Worm (Caenorhabditis elegans) whole organism, L4 larva: ENCODE results near the gene arrd-9.

Experiments
- F37D6.2 ChIP-seq: sonication (generic microtip); optimal IDR thresholded peaks from 2 replicates; lab custom pipeline; 2016; ENCODE audit warnings: mild to moderate bottlenecking, missing genetic modification characterization, missing compliant biosample characterization
- F49E8.2 ChIP-seq: sonication (generic microtip); optimal IDR thresholded peaks from 2 replicates; lab custom pipeline; 2016; ENCODE audit warnings: missing compliant biosample characterization, mild to moderate bottlenecking, missing genetic modification characterization, borderline replicate concordance
- Y48G9A.11 ChIP-seq: fragments of 200-800 bp; sonication (Bioruptor generic); IDR thresholded peaks from 2 replicates; pipeline ENCODE4 v1.3.6; 2022; ENCODE audit warnings: missing genetic modification reagents, missing genetic modification characterization, missing compliant biosample characterization
- aha-1 ChIP-seq: fragments of 150-350 bp; peaks from one replicate; lab custom pipeline; 2014; ENCODE audit warnings: missing biosample characterization, missing genetic modification characterization
- aly-2 ChIP-seq: sonication (generic microtip); optimal IDR thresholded peaks from 2 replicates; lab custom pipeline; 2018; ENCODE audit warnings: missing biosample characterization, missing genetic modification characterization
- ceh-28 ChIP-seq: fragments of 150-350 bp; optimal IDR thresholded peaks from 2 replicates; lab custom pipeline; 2014; ENCODE audit warnings: missing biosample characterization, missing genetic modification reagents, missing genetic modification characterization
- ceh-44 ChIP-seq: fragments of 200-800 bp; sonication (Bioruptor generic); IDR thresholded peaks from 2 replicates; pipeline ENCODE4 v1.3.6; 2022; ENCODE audit warnings: missing genetic modification reagents, missing genetic modification characterization, missing compliant biosample characterization
- ceh-62 ChIP-seq: sonication (generic microtip); optimal IDR thresholded peaks from 2 replicates; lab custom pipeline; 2017; ENCODE audit warnings: missing biosample characterization, missing genetic modification characterization
- cey-2 ChIP-seq: sonication (generic microtip); optimal IDR thresholded peaks from 3 replicates; lab custom pipeline; 2017; ENCODE audit warnings: missing genetic modification characterization, mild to moderate bottlenecking, missing compliant biosample characterization, antibody characterized with exemption, borderline replicate concordance; ENCODE audit not compliant: insufficient read depth
- ctbp-1 ChIP-seq: fragments of 200-800 bp; sonication (Bioruptor generic); IDR thresholded peaks from 2 replicates; pipeline ENCODE4 v1.3.6; 2022; ENCODE audit warnings: missing genetic modification reagents, missing genetic modification characterization, missing compliant biosample characterization
- daf-12 ChIP-seq: fragments of 150-350 bp; optimal IDR thresholded peaks from 2 replicates; lab custom pipeline; 2014; ENCODE audit warnings: missing biosample characterization, missing genetic modification reagents, missing genetic modification characterization
- dmd-8 ChIP-seq: fragments of 200-800 bp; sonication (Bioruptor generic); IDR thresholded peaks from 2 replicates; pipeline ENCODE4 v1.3.6; 2022; ENCODE audit warnings: missing genetic modification characterization, missing compliant biosample characterization
- dmd-9 ChIP-seq: fragments of 200-800 bp; sonication (Bioruptor generic); IDR thresholded peaks from 2 replicates; pipeline ENCODE4 v1.3.6; 2022; ENCODE audit warnings: missing genetic modification reagents, missing genetic modification characterization, missing compliant biosample characterization
- dve-1 ChIP-seq: sonication (generic microtip); optimal IDR thresholded peaks from 2 replicates; lab custom pipeline; 2017; ENCODE audit warnings: antibody characterized with exemption, mild to moderate bottlenecking, missing genetic modification characterization, missing compliant biosample characterization; ENCODE audit not compliant: insufficient read depth
- egl-27 ChIP-seq: sonication (generic microtip); optimal IDR thresholded peaks from 3 replicates; lab custom pipeline; 2017; ENCODE audit warnings: missing biosample characterization, missing genetic modification reagents, missing genetic modification characterization
- hif-1 ChIP-seq, 2 experiments: sonication (generic microtip); optimal IDR thresholded peaks; 2 replicates each; lab custom pipeline; 2016 to 2017; ENCODE audit warnings: missing compliant biosample characterization in 2 of 2, missing genetic modification characterization in 2 of 2, missing genetic modification reagents in 2 of 2, missing genotype in 2 of 2, mild to moderate bottlenecking in 1 of 2
- hlh-11 ChIP-seq: fragments of 200-800 bp; sonication (Bioruptor generic); optimal IDR thresholded peaks from 2 replicates; lab custom pipeline; 2018; ENCODE audit warnings: mild to moderate bottlenecking, missing genetic modification characterization, missing compliant biosample characterization
- lim-7 ChIP-seq: fragments of 200-800 bp; sonication (Bioruptor generic); IDR thresholded peaks from 2 replicates; pipeline ENCODE4 v1.3.6; 2022; ENCODE audit warnings: missing genetic modification characterization, missing compliant biosample characterization
- lin-13 ChIP-seq: fragments of 150-350 bp; optimal IDR thresholded peaks from 2 replicates; lab custom pipeline; 2014; ENCODE audit warnings: missing biosample characterization, missing genetic modification reagents, missing genetic modification characterization
- lin-39 ChIP-seq: fragments of 150-350 bp; optimal IDR thresholded peaks from 2 replicates; lab custom pipeline; 2014; ENCODE audit warnings: missing biosample characterization, missing genetic modification reagents, missing genetic modification characterization
- mdl-1 ChIP-seq, 2 experiments: fragments of 150-350 bp in 1 of 2; sonication (generic microtip) in 1 of 2; optimal IDR thresholded peaks; 2 replicates each; lab custom pipeline; 2014 to 2017; ENCODE audit warnings: missing biosample characterization in 2 of 2, missing genetic modification characterization in 2 of 2
- mes-2 ChIP-seq: sonication (generic microtip); optimal IDR thresholded peaks from 2 replicates; lab custom pipeline; 2016; ENCODE audit warnings: missing genotype, mild to moderate bottlenecking, missing genetic modification characterization, missing compliant biosample characterization; ENCODE audit not compliant: poor library complexity, severe bottlenecking
- mxl-2 ChIP-seq: fragments of 200-800 bp; sonication (Bioruptor generic); conservative IDR thresholded peaks from 2 replicates; pipeline ENCODE4 v1.3.6; 2022; ENCODE audit warnings: missing genetic modification reagents, missing genetic modification characterization, missing compliant biosample characterization
- nhr-10 ChIP-seq: fragments of 150-350 bp; optimal IDR thresholded peaks from 2 replicates; lab custom pipeline; 2014; ENCODE audit warnings: missing biosample characterization, missing genetic modification characterization
- nhr-28 ChIP-seq: fragments of 150-350 bp; optimal IDR thresholded peaks from 2 replicates; lab custom pipeline; 2014; ENCODE audit warnings: missing biosample characterization, missing genetic modification characterization
- nhr-48 ChIP-seq: sonication (generic microtip); optimal IDR thresholded peaks from 2 replicates; lab custom pipeline; 2016; ENCODE audit warnings: mild to moderate bottlenecking, missing genetic modification characterization, missing compliant biosample characterization
- nhr-76 ChIP-seq: fragments of 150-350 bp; optimal IDR thresholded peaks from 2 replicates; lab custom pipeline; 2014; ENCODE audit warnings: missing biosample characterization, missing genetic modification characterization
- pha-4 ChIP-seq, 2 experiments: fragments of 150-350 bp in 1 of 2; fragments of 200-800 bp in 1 of 2; sonication (Bioruptor generic) in 1 of 2; IDR thresholded peaks in 1 of 2; optimal IDR thresholded peaks in 1 of 2; 2 replicates each; pipeline versions ENCODE4 v1.3.6 to Lab custom; 2014 to 2022; ENCODE audit warnings: missing genetic modification characterization in 2 of 2, missing genetic modification reagents in 2 of 2, missing biosample characterization in 1 of 2, missing compliant biosample characterization in 1 of 2
- set-16 ChIP-seq: fragments of 200-800 bp; sonication (Bioruptor generic); IDR thresholded peaks from 2 replicates; pipeline ENCODE4 v1.3.6; 2022; ENCODE audit warnings: missing genetic modification reagents, missing genetic modification characterization, missing compliant biosample characterization
- skn-1 ChIP-seq: fragments of 150-350 bp; optimal IDR thresholded peaks from 2 replicates; lab custom pipeline; 2014; ENCODE audit warnings: missing biosample characterization, missing genetic modification characterization
- spr-1 ChIP-seq: sonication (generic microtip); optimal IDR thresholded peaks from 2 replicates; lab custom pipeline; 2016; ENCODE audit warnings: mild to moderate bottlenecking, missing genetic modification characterization, missing compliant biosample characterization
- spr-3 ChIP-seq: fragments of 200-800 bp; sonication (Bioruptor generic); optimal IDR thresholded peaks from 2 replicates; lab custom pipeline; 2018; ENCODE audit warnings: mild to moderate bottlenecking, missing genetic modification characterization, missing compliant biosample characterization
- tra-1 ChIP-seq: fragments of 200-800 bp; sonication (Bioruptor generic); IDR thresholded peaks from 2 replicates; pipeline ENCODE4 v1.3.6; 2022; ENCODE audit warnings: missing genetic modification reagents, missing genetic modification characterization, missing compliant biosample characterization
- unc-39 ChIP-seq: sonication (generic microtip); optimal IDR thresholded peaks from 2 replicates; lab custom pipeline; 2017; ENCODE audit warnings: missing biosample characterization, missing genetic modification characterization
- zag-1 ChIP-seq: fragments of 150-350 bp; optimal IDR thresholded peaks from 2 replicates; lab custom pipeline; 2014; ENCODE audit warnings: missing biosample characterization, missing genetic modification characterization
- zfp-2 ChIP-seq: sonication (generic microtip); optimal IDR thresholded peaks from 2 replicates; lab custom pipeline; 2016; ENCODE audit warnings: mild to moderate bottlenecking, missing genetic modification characterization, missing compliant biosample characterization
- zip-11 ChIP-seq: fragments of 200-800 bp; sonication (Bioruptor generic); IDR thresholded peaks from 2 replicates; pipeline ENCODE4 v1.3.6; 2022; ENCODE audit warnings: missing genetic modification characterization, missing compliant biosample characterization

Gene arrd-9

ce11 chrII:12448241-12448640 lies 32.5 kb downstream of the arrd-9 start, which contains the start of gene srh-27:
Gene srh-27, plus strand, starts transcription at chrII:12448541.
- no peak for TF ChIP-seq aly-2 (tag; lab: Kevin White, UChicago)
- no peak for TF ChIP-seq zip-11 (GFP tag; lab: Robert Waterston, UW)
- TF ChIP-seq ceh-28 (tag; lab: Kevin White, UChicago) = no peak
- TF ChIP-seq tra-1 (GFP tag; lab: Robert Waterston, UW) = no peak
- TF ChIP-seq spr-3 (GFP tag; lab: Kevin White, UChicago) = no peak
- TF ChIP-seq F37D6.2 (tag; lab: Kevin White, UChicago) = no peak

- TF ChIP-seq aha-1 (peak; percentile 55), egl-27 (tag; lab: Kevin White, UChicago) (no peak), unc-39 (tag; lab: Kevin White, UChicago) (no peak)
These were observed 35.9 kb downstream of the arrd-9 start, which contains the start of the genes W05H5.1 and pitr-6 for ce11 chrII:12444679-12445376. Gene W05H5.1, minus strand, starts transcription at chrII:12444779. Gene pitr-6, plus strand, starts transcription at chrII:12445326.

- TF ChIP-seq set-16 = peak; percentile 12; the same call in 1 of the 2 replicates
These were observed 39.5 kb downstream of the arrd-9 start, which contains the start of gene Y57A10C.10 for ce11 chrII:12441164-12441563. Gene Y57A10C.10, minus strand, starts transcription at chrII:12441264.

- TF ChIP-seq nhr-10 (tag; lab: Kevin White, UChicago) (no peak), zfp-2 (tag; lab: Kevin White, UChicago) (no peak), dve-1 (tag; lab: Kevin White, UChicago) (no peak), nhr-48 (no peak), skn-1 (tag; lab: Kevin White, UChicago) (no peak), mes-2 (no peak)
- TF ChIP-seq, all 104 proteins: peak for 0
These were observed 42.3 kb downstream of the arrd-9 start, which contains the start of gene Y57A10C.9 for ce11 chrII:12438441-12438840. Gene Y57A10C.9, minus strand, starts transcription at chrII:12438541.

ce11 chrII:12436717-12437116 lies 44.0 kb downstream of the arrd-9 start:
- TF ChIP-seq lim-7 (GFP tag; lab: Robert Waterston, UW) = 0 out of 2 replicates have a peak, but pooled peaks have one; percentile 32
- TF ChIP-seq cey-2 (tag; lab: Kevin White, UChicago) = no peak
- TF ChIP-seq, all 104 proteins: peak for 1

ce11 chrII:12435202-12435872 lies 45.4 kb downstream of the arrd-9 start:
- TF ChIP-seq Y48G9A.11 (GFP tag; lab: Robert Waterston, UW) (no peak), lin-13 (no peak), daf-12 (no peak), dmd-8 (GFP tag; lab: Robert Waterston, UW) (0 out of 2 replicates have a peak, but pooled peaks have one; percentile 47), nhr-76 (tag; lab: Kevin White, UChicago) (no peak), zag-1 (no peak), zfp-2 (tag; lab: Kevin White, UChicago) (no peak), hlh-11 (tag; lab: Kevin White, UChicago) (no peak), lim-7 (GFP tag; lab: Robert Waterston, UW) (peak; percentile 63; the same call in 1 of the 2 replicates), dmd-9 (GFP tag; lab: Robert Waterston, UW) (0 out of 2 replicates have a peak, but pooled peaks have one; percentile 61), ceh-62 (tag; lab: Kevin White, UChicago) (no peak), tra-1 (GFP tag; lab: Robert Waterston, UW) (no peak), zip-11 (GFP tag; lab: Robert Waterston, UW) (no peak), spr-1 (no peak), mxl-2 (GFP tag; lab: Robert Waterston, UW) (no peak), mdl-1 (tag; optimal IDR thresholded peaks at IDR 0.05; lab: Kevin White, UChicago) (no peak), nhr-28 (tag; lab: Kevin White, UChicago) (no peak), set-16 (peak; percentile 62), F49E8.2 (tag; lab: Kevin White, UChicago) (no peak), lin-39 (no peak), ceh-44 (GFP tag; lab: Robert Waterston, UW) (no peak), hif-1 (tag; optimal IDR thresholded peaks at IDR 0.05; lab: Kevin White, UChicago) (no peak), pha-4 (GFP tag; IDR thresholded peaks at IDR 0.05; lab: Robert Waterston, UW) (peak; percentile 18; the same call in 1 of the 2 replicates), pha-4 (tag; optimal IDR thresholded peaks at IDR 0.05; lab: Kevin White, UChicago) (no peak), ctbp-1 (GFP tag; lab: Robert Waterston, UW) (no peak)
